Worm (Caenorhabditis elegans) whole organism, L4 larva: ENCODE results near the gene kcc-2.

Source experiments
- F44E2.7 ChIP-seq: fragments of 200-800 bp; sonication (Bioruptor generic); IDR thresholded peaks from 2 replicates; pipeline ENCODE4 v2.1.2; 2022; ENCODE audit warnings: missing genetic modification characterization, missing compliant biosample characterization
- Y48G9A.11 ChIP-seq: fragments of 200-800 bp; sonication (Bioruptor generic); IDR thresholded peaks from 2 replicates; pipeline ENCODE4 v1.3.6; 2022; ENCODE audit warnings: missing genetic modification reagents, missing genetic modification characterization, missing compliant biosample characterization
- Y5F2A.4 ChIP-seq: fragments of 200-800 bp; sonication (Bioruptor generic); optimal IDR thresholded peaks from 2 replicates; lab custom pipeline; 2018; ENCODE audit warnings: mild to moderate bottlenecking, missing genetic modification characterization, missing compliant biosample characterization
- Y75B8A.6 ChIP-seq: fragments of 200-800 bp; sonication (Bioruptor generic); IDR thresholded peaks from 2 replicates; pipeline ENCODE4 v1.3.6; 2022; ENCODE audit warnings: missing genetic modification reagents, missing genetic modification characterization, missing compliant biosample characterization
- ZK337.2 ChIP-seq: fragments of 200-800 bp; sonication (Bioruptor generic); IDR thresholded peaks from 2 replicates; pipeline ENCODE4 v1.3.6; 2022; ENCODE audit warnings: missing genetic modification reagents, missing genetic modification characterization, missing compliant biosample characterization
- aha-1 ChIP-seq: fragments of 150-350 bp; peaks from one replicate; lab custom pipeline; 2014; ENCODE audit warnings: missing biosample characterization, missing genetic modification characterization
- ceh-20 ChIP-seq: fragments of 200-800 bp; sonication (Bioruptor generic); IDR thresholded peaks from 2 replicates; pipeline ENCODE4 v1.3.6; 2022; ENCODE audit warnings: missing genetic modification reagents, missing genetic modification characterization, missing compliant biosample characterization
- ceh-44 ChIP-seq: fragments of 200-800 bp; sonication (Bioruptor generic); IDR thresholded peaks from 2 replicates; pipeline ENCODE4 v1.3.6; 2022; ENCODE audit warnings: missing genetic modification reagents, missing genetic modification characterization, missing compliant biosample characterization
- ceh-62 ChIP-seq: sonication (generic microtip); optimal IDR thresholded peaks from 2 replicates; lab custom pipeline; 2017; ENCODE audit warnings: missing biosample characterization, missing genetic modification characterization
- cey-2 ChIP-seq: sonication (generic microtip); optimal IDR thresholded peaks from 3 replicates; lab custom pipeline; 2017; ENCODE audit warnings: missing genetic modification characterization, mild to moderate bottlenecking, missing compliant biosample characterization, antibody characterized with exemption, borderline replicate concordance; ENCODE audit not compliant: insufficient read depth
- daf-16 ChIP-seq, 3 experiments: sonication (generic microtip); optimal IDR thresholded peaks; 2 replicates each; lab custom pipeline; 2016 to 2017; ENCODE audit warnings: missing genetic modification characterization in 3 of 3, missing genetic modification reagents in 3 of 3, mild to moderate bottlenecking in 2 of 3, missing compliant biosample characterization in 2 of 3, missing biosample characterization in 1 of 3, moderate library complexity in 1 of 3
- dmd-6 ChIP-seq: fragments of 200-800 bp; sonication (Bioruptor generic); IDR thresholded peaks from 2 replicates; pipeline ENCODE4 v1.3.6; 2022; ENCODE audit warnings: missing genetic modification reagents, missing genetic modification characterization, missing compliant biosample characterization
- dmd-9 ChIP-seq: fragments of 200-800 bp; sonication (Bioruptor generic); IDR thresholded peaks from 2 replicates; pipeline ENCODE4 v1.3.6; 2022; ENCODE audit warnings: missing genetic modification reagents, missing genetic modification characterization, missing compliant biosample characterization
- dpl-1 ChIP-seq: fragments of 150-350 bp; optimal IDR thresholded peaks from 2 replicates; lab custom pipeline; 2014; ENCODE audit warnings: missing biosample characterization, missing genetic modification reagents, missing genetic modification characterization
- dve-1 ChIP-seq: sonication (generic microtip); optimal IDR thresholded peaks from 2 replicates; lab custom pipeline; 2017; ENCODE audit warnings: antibody characterized with exemption, mild to moderate bottlenecking, missing genetic modification characterization, missing compliant biosample characterization; ENCODE audit not compliant: insufficient read depth
- egl-27 ChIP-seq: sonication (generic microtip); optimal IDR thresholded peaks from 3 replicates; lab custom pipeline; 2017; ENCODE audit warnings: missing biosample characterization, missing genetic modification reagents, missing genetic modification characterization
- gei-8 ChIP-seq: fragments of 200-800 bp; sonication (Bioruptor generic); optimal IDR thresholded peaks from 2 replicates; lab custom pipeline; 2018; ENCODE audit warnings: mild to moderate bottlenecking, missing genetic modification characterization, missing compliant biosample characterization
- hif-1 ChIP-seq, 2 experiments: sonication (generic microtip); optimal IDR thresholded peaks; 2 replicates each; lab custom pipeline; 2016 to 2017; ENCODE audit warnings: missing compliant biosample characterization in 2 of 2, missing genetic modification characterization in 2 of 2, missing genetic modification reagents in 2 of 2, missing genotype in 2 of 2, mild to moderate bottlenecking in 1 of 2
- hlh-11 ChIP-seq: fragments of 200-800 bp; sonication (Bioruptor generic); optimal IDR thresholded peaks from 2 replicates; lab custom pipeline; 2018; ENCODE audit warnings: mild to moderate bottlenecking, missing genetic modification characterization, missing compliant biosample characterization
- hlh-30 ChIP-seq: sonication (generic microtip); optimal IDR thresholded peaks from 2 replicates; lab custom pipeline; 2017; ENCODE audit warnings: antibody characterized with exemption, mild to moderate bottlenecking, missing genetic modification characterization, missing compliant biosample characterization; ENCODE audit not compliant: insufficient read depth
- lin-39 ChIP-seq: fragments of 150-350 bp; optimal IDR thresholded peaks from 2 replicates; lab custom pipeline; 2014; ENCODE audit warnings: missing biosample characterization, missing genetic modification reagents, missing genetic modification characterization
- lsy-2 ChIP-seq, 2 experiments: fragments of 150-350 bp in 1 of 2; sonication (generic microtip) in 1 of 2; optimal IDR thresholded peaks; 2 replicates each; lab custom pipeline; 2014 to 2017; ENCODE audit warnings: missing biosample characterization in 2 of 2, missing genetic modification characterization in 2 of 2
- madf-5 ChIP-seq, 2 experiments: fragments of 200-800 bp; sonication (Bioruptor generic); IDR thresholded peaks; 2 replicates each; pipeline ENCODE4 v1.3.6; 2022; ENCODE audit warnings: missing compliant biosample characterization in 2 of 2, missing genetic modification characterization in 2 of 2
- mdl-1 ChIP-seq, 2 experiments: fragments of 150-350 bp in 1 of 2; sonication (generic microtip) in 1 of 2; optimal IDR thresholded peaks; 2 replicates each; lab custom pipeline; 2014 to 2017; ENCODE audit warnings: missing biosample characterization in 2 of 2, missing genetic modification characterization in 2 of 2
- mep-1 ChIP-seq: fragments of 150-350 bp; sonication (generic microtip); optimal IDR thresholded peaks from 3 replicates; lab custom pipeline; 2014; ENCODE audit warnings: missing biosample characterization, missing genetic modification characterization
- mes-2 ChIP-seq: sonication (generic microtip); optimal IDR thresholded peaks from 2 replicates; lab custom pipeline; 2016; ENCODE audit warnings: missing genotype, mild to moderate bottlenecking, missing genetic modification characterization, missing compliant biosample characterization; ENCODE audit not compliant: poor library complexity, severe bottlenecking
- mxl-3 ChIP-seq: fragments of 200-800 bp; sonication (Bioruptor generic); optimal IDR thresholded peaks from 2 replicates; lab custom pipeline; 2018; ENCODE audit warnings: mild to moderate bottlenecking, missing genetic modification characterization, missing compliant biosample characterization
- nhr-10 ChIP-seq: fragments of 150-350 bp; optimal IDR thresholded peaks from 2 replicates; lab custom pipeline; 2014; ENCODE audit warnings: missing biosample characterization, missing genetic modification characterization
- nhr-102 ChIP-seq: sonication (generic microtip); optimal IDR thresholded peaks from 2 replicates; lab custom pipeline; 2016; ENCODE audit warnings: mild to moderate bottlenecking, missing genetic modification characterization, moderate library complexity, missing compliant biosample characterization
- nhr-111 ChIP-seq: fragments of 200-800 bp; sonication (Bioruptor generic); optimal IDR thresholded peaks from 2 replicates; lab custom pipeline; 2018; ENCODE audit warnings: mild to moderate bottlenecking, missing genetic modification characterization, missing compliant biosample characterization
- nhr-237 ChIP-seq: sonication (generic microtip); optimal IDR thresholded peaks from 2 replicates; lab custom pipeline; 2017; ENCODE audit warnings: missing biosample characterization, missing genetic modification characterization
- nhr-25 ChIP-seq: sonication (generic microtip); optimal IDR thresholded peaks from 2 replicates; lab custom pipeline; 2017; ENCODE audit warnings: missing genetic modification characterization, mild to moderate bottlenecking, missing compliant biosample characterization, antibody characterized with exemption, moderate library complexity, borderline replicate concordance; ENCODE audit not compliant: insufficient read depth
- nhr-28 ChIP-seq: fragments of 150-350 bp; optimal IDR thresholded peaks from 2 replicates; lab custom pipeline; 2014; ENCODE audit warnings: missing biosample characterization, missing genetic modification characterization
- nhr-42 ChIP-seq: fragments of 200-800 bp; sonication (Bioruptor generic); IDR thresholded peaks from 2 replicates; pipeline ENCODE4 v1.3.6; 2022; ENCODE audit warnings: missing genetic modification characterization, missing compliant biosample characterization
- nhr-48 ChIP-seq: sonication (generic microtip); optimal IDR thresholded peaks from 2 replicates; lab custom pipeline; 2016; ENCODE audit warnings: mild to moderate bottlenecking, missing genetic modification characterization, missing compliant biosample characterization
- nhr-76 ChIP-seq: fragments of 150-350 bp; optimal IDR thresholded peaks from 2 replicates; lab custom pipeline; 2014; ENCODE audit warnings: missing biosample characterization, missing genetic modification characterization
- nhr-77 ChIP-seq: fragments of 150-350 bp; optimal IDR thresholded peaks from 2 replicates; lab custom pipeline; 2014; ENCODE audit warnings: missing biosample characterization, missing genetic modification characterization
- pha-4 ChIP-seq, 2 experiments: fragments of 150-350 bp in 1 of 2; fragments of 200-800 bp in 1 of 2; sonication (Bioruptor generic) in 1 of 2; IDR thresholded peaks in 1 of 2; optimal IDR thresholded peaks in 1 of 2; 2 replicates each; pipeline versions ENCODE4 v1.3.6 to Lab custom; 2014 to 2022; ENCODE audit warnings: missing genetic modification characterization in 2 of 2, missing genetic modification reagents in 2 of 2, missing biosample characterization in 1 of 2, missing compliant biosample characterization in 1 of 2
- pqm-1 ChIP-seq: sonication (generic microtip); optimal IDR thresholded peaks from 2 replicates; lab custom pipeline; 2017; ENCODE audit warnings: missing biosample characterization, missing genetic modification characterization
- rbr-2 ChIP-seq: sonication (generic microtip); optimal IDR thresholded peaks from 2 replicates; lab custom pipeline; 2016; ENCODE audit warnings: missing genotype, missing genetic modification characterization, missing compliant biosample characterization
- snpc-1.2 ChIP-seq: fragments of 200-800 bp; sonication (Bioruptor generic); IDR thresholded peaks from 2 replicates; pipeline ENCODE4 v1.3.6; 2022; ENCODE audit warnings: missing genetic modification reagents, missing genetic modification characterization, missing compliant biosample characterization
- snpc-4 ChIP-seq: fragments of 150-350 bp; optimal IDR thresholded peaks from 2 replicates; lab custom pipeline; 2014; ENCODE audit warnings: missing biosample characterization, missing genetic modification characterization
- spr-3 ChIP-seq: fragments of 200-800 bp; sonication (Bioruptor generic); optimal IDR thresholded peaks from 2 replicates; lab custom pipeline; 2018; ENCODE audit warnings: mild to moderate bottlenecking, missing genetic modification characterization, missing compliant biosample characterization
- tra-1 ChIP-seq: fragments of 200-800 bp; sonication (Bioruptor generic); IDR thresholded peaks from 2 replicates; pipeline ENCODE4 v1.3.6; 2022; ENCODE audit warnings: missing genetic modification reagents, missing genetic modification characterization, missing compliant biosample characterization
- zip-11 ChIP-seq: fragments of 200-800 bp; sonication (Bioruptor generic); IDR thresholded peaks from 2 replicates; pipeline ENCODE4 v1.3.6; 2022; ENCODE audit warnings: missing genetic modification characterization, missing compliant biosample characterization

The kcc-2 gene

DNA sequence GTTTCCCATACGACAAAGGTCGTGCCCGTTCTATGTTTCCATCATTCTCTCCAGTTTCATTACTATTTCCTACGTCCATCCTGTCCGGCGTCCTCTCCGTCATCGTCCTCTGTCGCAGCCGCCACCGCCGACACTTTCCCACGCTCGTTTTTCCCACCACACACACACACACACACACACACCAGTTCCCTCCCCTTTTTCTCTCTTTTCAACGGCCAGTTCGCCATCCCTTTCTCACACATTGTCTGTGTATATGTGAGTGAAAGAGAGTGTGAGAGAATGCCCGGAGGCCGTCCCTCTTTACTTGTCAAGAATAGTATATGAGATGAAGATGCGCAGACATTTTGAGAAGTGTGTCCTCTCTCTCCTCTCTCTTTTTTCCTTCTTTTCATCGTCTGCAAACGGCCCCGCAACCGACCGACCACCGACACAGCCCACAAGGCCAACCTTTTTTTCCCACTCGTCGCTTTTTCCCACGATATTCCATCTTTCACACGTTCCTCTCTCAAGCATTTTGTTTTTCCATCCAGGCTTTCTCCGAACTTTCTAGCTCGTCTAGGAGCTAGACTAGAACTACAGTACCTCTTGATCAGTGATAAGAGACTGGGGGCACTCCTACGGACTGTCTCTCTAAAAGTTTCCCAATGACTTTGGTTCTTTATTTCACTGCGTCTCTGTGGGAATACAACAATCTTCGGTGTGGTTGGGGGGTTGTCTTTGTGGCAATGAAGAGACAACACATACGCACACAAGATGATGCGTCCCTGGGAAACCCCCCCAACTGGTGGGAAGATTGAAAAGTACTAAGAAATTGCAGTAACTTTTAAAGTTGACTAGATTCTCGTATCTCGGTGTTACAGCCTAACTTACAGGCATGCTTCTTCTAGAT lies 56.5 kb downstream of the kcc-2 start (continued):
- peak; percentile 69 for TF ChIP-seq dve-1 (tag; lab: Kevin White, UChicago)
- TF ChIP-seq nhr-42, result 0 out of 2 replicates have a peak, but pooled peaks have one; percentile 16
- TF ChIP-seq zip-11 (GFP tag; lab: Robert Waterston, UW), result no peak
- TF ChIP-seq Y48G9A.11 (GFP tag; lab: Robert Waterston, UW), result no peak
- TF ChIP-seq snpc-4 (tag; lab: Kevin White, UChicago), result no peak
- peak; percentile 78 for TF ChIP-seq rbr-2
- peak; percentile 68 for TF ChIP-seq mes-2 (tag; lab: Kevin White, UChicago)
- TF ChIP-seq Y75B8A.6 (GFP tag; lab: Robert Waterston, UW), result no peak
- TF ChIP-seq mxl-3, result peak; percentile 95
- peak; percentile 93 for TF ChIP-seq dmd-6
- peak; percentile 84 for TF ChIP-seq nhr-48 (tag; lab: Kevin White, UChicago)
- TF ChIP-seq ZK337.2 (GFP tag; lab: Robert Waterston, UW), result no peak
- no peak for TF ChIP-seq lin-39
- no peak for TF ChIP-seq spr-3 (GFP tag; lab: Kevin White, UChicago)
- TF ChIP-seq nhr-237 (tag; lab: Kevin White, UChicago), result no peak
- peak; percentile 88 for TF ChIP-seq mep-1 (tag; lab: Kevin White, UChicago)
- no peak for TF ChIP-seq snpc-1.2 (GFP tag; lab: Robert Waterston, UW)
- no peak for TF ChIP-seq cey-2 (tag; lab: Kevin White, UChicago)
- TF ChIP-seq Y5F2A.4 (GFP tag; lab: Kevin White, UChicago), result no peak
- no peak for TF ChIP-seq egl-27

DNA sequence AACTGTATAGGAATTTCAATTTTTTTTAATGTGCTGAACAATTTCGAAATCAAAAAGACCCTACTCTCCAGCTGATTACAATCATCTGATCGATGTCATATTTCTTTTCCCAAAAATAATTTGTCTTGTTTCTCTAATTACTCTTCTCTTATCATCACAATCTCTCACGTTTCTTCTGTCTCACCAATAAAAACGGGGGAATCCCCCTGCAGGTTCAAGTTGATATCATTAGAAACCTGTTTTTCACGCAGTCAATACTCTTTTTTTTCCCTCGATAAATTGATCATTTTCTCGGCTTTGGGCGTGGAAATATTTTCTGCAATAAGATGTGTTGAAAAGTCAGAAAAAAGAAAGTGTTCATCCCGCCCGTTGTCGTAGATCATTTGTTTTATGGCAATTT lies 59.0 kb downstream of the kcc-2 start:
- TF ChIP-seq nhr-28 (tag; lab: Kevin White, UChicago) (peak; percentile 85), mxl-3 (peak; percentile 76), nhr-77 (peak; percentile 74), hlh-11 (tag; lab: Kevin White, UChicago) (peak; percentile 85), lin-39 (no peak), F44E2.7 (GFP tag; lab: Robert Waterston, UW) (no peak), hlh-30 (tag; lab: Kevin White, UChicago) (peak; percentile 74), tra-1 (peak; percentile 58; the same call in 1 of the 2 replicates), dmd-9 (GFP tag; lab: Robert Waterston, UW) (no peak), pha-4 (GFP tag; IDR thresholded peaks at IDR 0.05; lab: Robert Waterston, UW) (no peak), pha-4 (tag; optimal IDR thresholded peaks at IDR 0.05; lab: Kevin White, UChicago) (no peak), dpl-1 (GFP tag; lab: Kevin White, UChicago) (peak; percentile 36), pqm-1 (tag; lab: Kevin White, UChicago) (peak; percentile 52), nhr-10 (tag; lab: Kevin White, UChicago) (peak; percentile 47), nhr-25 (tag; lab: Kevin White, UChicago) (no peak), ceh-62 (tag; lab: Kevin White, UChicago) (no peak), lsy-2 (tag; optimal IDR thresholded peaks at IDR 0.05; lab: Kevin White, UChicago) (peak in 1 of 2 experiments; percentile 49), ceh-20 (GFP tag; lab: Robert Waterston, UW) (peak; percentile 66; the same call in 1 of the 2 replicates), nhr-76 (tag; lab: Kevin White, UChicago) (peak; percentile 47), ceh-44 (GFP tag; lab: Robert Waterston, UW) (no peak), hif-1 (tag; optimal IDR thresholded peaks at IDR 0.05; lab: Kevin White, UChicago) (no peak), nhr-102 (tag; lab: Kevin White, UChicago) (peak; percentile 37), mes-2 (tag; lab: Kevin White, UChicago) (peak; percentile 8), dmd-6 (peak; percentile 91), nhr-48 (tag; lab: Kevin White, UChicago) (peak; percentile 88), dve-1 (tag; lab: Kevin White, UChicago) (peak; percentile 81), daf-16 (GFP tag; optimal IDR thresholded peaks at IDR 0.05; lab: Kevin White, UChicago) (no peak), daf-16 (tag; optimal IDR thresholded peaks at IDR 0.05; lab: Kevin White, UChicago) (peak; percentile 60), nhr-111 (GFP tag; lab: Kevin White, UChicago) (no peak), mdl-1 (tag; optimal IDR thresholded peaks at IDR 0.05; lab: Kevin White, UChicago) (peak; percentile 34 to 82), gei-8 (peak; percentile 72), aha-1 (tag; lab: Kevin White, UChicago) (peak; percentile 35), madf-5 (GFP tag; IDR thresholded peaks at IDR 0.05; lab: Robert Waterston, UW) (no peak)
